Worm (Caenorhabditis elegans) whole organism, L2 larva: Measurements from ENCODE around the gene F28B4.3.

Experiments
- aly-2 ChIP-seq: fragments of 150-350 bp; optimal IDR thresholded peaks from 2 replicates; lab custom pipeline; 2014; ENCODE audit warnings: missing biosample characterization, missing genetic modification characterization
- ama-1 ChIP-seq: fragments of 150-350 bp; optimal IDR thresholded peaks from 2 replicates; lab custom pipeline; 2018; ENCODE audit warnings: inconsistent platforms
- ceh-82 ChIP-seq: fragments of 150-350 bp; optimal IDR thresholded peaks from 2 replicates; lab custom pipeline; 2014; ENCODE audit warnings: missing biosample characterization, missing genetic modification characterization
- elt-3 ChIP-seq: sonication (generic microtip); optimal IDR thresholded peaks from 2 replicates; lab custom pipeline; 2017; ENCODE audit warnings: missing biosample characterization, missing genetic modification characterization
- gmeb-1 ChIP-seq: fragments of 150-350 bp; optimal IDR thresholded peaks from 2 replicates; lab custom pipeline; 2014; ENCODE audit warnings: missing biosample characterization, missing genetic modification characterization
- lin-11 ChIP-seq: fragments of 150-350 bp; sonication (generic microtip); optimal IDR thresholded peaks from 2 replicates; lab custom pipeline; 2014; ENCODE audit warnings: missing biosample characterization, missing genetic modification characterization, inconsistent platforms, mixed read lengths
- lin-39 ChIP-seq: fragments of 150-350 bp; optimal IDR thresholded peaks from 2 replicates; lab custom pipeline; 2014; ENCODE audit warnings: missing biosample characterization, missing genetic modification reagents, missing genetic modification characterization
- lsy-2 ChIP-seq, 2 experiments: fragments of 150-350 bp in 1 of 2; sonication (generic microtip) in 1 of 2; optimal IDR thresholded peaks; 2 replicates each; lab custom pipeline; 2014 to 2017; ENCODE audit warnings: missing biosample characterization in 2 of 2, missing genetic modification characterization in 2 of 2
- nhr-23 ChIP-seq: fragments of 150-350 bp; optimal IDR thresholded peaks from 2 replicates; lab custom pipeline; 2014; ENCODE audit warnings: missing biosample characterization, missing genetic modification reagents, missing genetic modification characterization
- unc-39 ChIP-seq: fragments of 150-350 bp; optimal IDR thresholded peaks from 2 replicates; lab custom pipeline; 2014; ENCODE audit warnings: missing biosample characterization, missing genetic modification characterization
- unc-55 ChIP-seq: fragments of 150-350 bp; sonication (generic microtip); optimal IDR thresholded peaks from 3 replicates; lab custom pipeline; 2014; ENCODE audit warnings: missing biosample characterization, missing genetic modification reagents, missing genetic modification characterization
- unc-62 ChIP-seq: fragments of 150-350 bp; optimal IDR thresholded peaks from 2 replicates; lab custom pipeline; 2014; ENCODE audit warnings: missing biosample characterization, missing genetic modification reagents, missing genetic modification characterization
- zag-1 ChIP-seq: fragments of 150-350 bp; optimal IDR thresholded peaks from 2 replicates; lab custom pipeline; 2014; ENCODE audit warnings: missing biosample characterization, missing genetic modification characterization

- TF ChIP-seq zag-1 (tag; lab: Kevin White, UChicago) (no peak), lsy-2 (tag; optimal IDR thresholded peaks at IDR 0.05; lab: Kevin White, UChicago) (no peak), ama-1 (lab: Kevin White, UChicago) (no peak), unc-55 (GFP tag; lab: Kevin White, UChicago) (no peak), aly-2 (tag; lab: Kevin White, UChicago) (no peak), unc-62 (no peak), unc-39 (no peak), nhr-23 (tag; lab: Kevin White, UChicago) (no peak), lin-11 (tag; lab: Kevin White, UChicago) (no peak), lin-39 (no peak), gmeb-1 (tag; lab: Kevin White, UChicago) (no peak), ceh-82 (tag; lab: Kevin White, UChicago) (no peak), elt-3 (no peak)
These were observed 18.5 kb downstream of the F28B4.3 start for ce11 chrX:3216698-3217097.
